Fruit fly (Drosophila melanogaster): ENCODE measurements around the gene nyo.

Gene nyo

dm6 chr3R:31606242-31607143 is 63.7 kb downstream of the nyo start (continued):
- TF ChIP-seq Med (GFP tag) = peak; percentile 6
- no peak for TF ChIP-seq CTCF (GFP tag; optimal IDR thresholded peaks at IDR 0.05)
- 0 out of 2 replicates have a peak, but pooled peaks have one; percentile 8 for TF ChIP-seq gt (GFP tag; IDR thresholded peaks at IDR 0.05)
- TF ChIP-seq Dp (GFP tag; optimal IDR thresholded peaks at IDR 0.05) = no peak
- no peak for TF ChIP-seq cad (GFP tag; optimal IDR thresholded peaks at IDR 0.05)
- TF ChIP-seq Nf-YA (GFP tag; IDR thresholded peaks at IDR 0.05) = no peak
- no peak for TF ChIP-seq ase (GFP tag; IDR thresholded peaks at IDR 0.05)
- TF ChIP-seq CG4730 (GFP tag; IDR thresholded peaks at IDR 0.05) = no peak
- no peak for TF ChIP-seq CG42726 (GFP tag; IDR thresholded peaks at IDR 0.05; ENCODE audit: partially characterized antibody)
- TF ChIP-seq CG6791 (GFP tag; IDR thresholded peaks at IDR 0.05; ENCODE audit: partially characterized antibody) = 0 out of 3 replicates have a peak, but pooled peaks have one; percentile 4
- TF ChIP-seq sens (GFP tag) = peak; percentile 40
- peak; percentile 30 for TF ChIP-seq pfk (GFP tag; optimal IDR thresholded peaks at IDR 0.05)
- no peak for TF ChIP-seq Six4 (GFP tag; optimal IDR thresholded peaks at IDR 0.05)
- no peak for TF ChIP-seq Dfd (GFP tag; optimal IDR thresholded peaks at IDR 0.05)
- TF ChIP-seq CG43689 (GFP tag; IDR thresholded peaks at IDR 0.05) = no peak
- no peak for TF ChIP-seq PHDP (tag; optimal IDR thresholded peaks at IDR 0.05)

- peak; percentile 17 for TF ChIP-seq exex (tag; optimal IDR thresholded peaks at IDR 0.05)
- 0 out of 3 replicates have a peak, but pooled peaks have one; percentile 16 for TF ChIP-seq ci (GFP tag; IDR thresholded peaks at IDR 0.05)
- TF ChIP-seq chif (GFP tag; optimal IDR thresholded peaks at IDR 0.05) = no peak
- TF ChIP-seq tio (GFP tag; optimal IDR thresholded peaks at IDR 0.05) = no peak
- TF ChIP-seq ac (GFP tag; optimal IDR thresholded peaks at IDR 0.05) = peak; percentile 26
- TF ChIP-seq dm (GFP tag; optimal IDR thresholded peaks at IDR 0.05) = no peak
- peak in 1 of 2 experiments; percentile 50 for TF ChIP-seq eve (GFP tag; optimal IDR thresholded peaks at IDR 0.05)
- peak; percentile 73; the same call in 1 of the 4 replicates for TF ChIP-seq chinmo (GFP tag; IDR thresholded peaks at IDR 0.05; ENCODE audit: partially characterized antibody)
- peak; percentile 80 for TF ChIP-seq nerfin-1 (tag; optimal IDR thresholded peaks at IDR 0.05)
- TF ChIP-seq Pdp1 (GFP tag; optimal IDR thresholded peaks at IDR 0.05) = peak in 1 of 2 experiments; percentile 91
- no peak for TF ChIP-seq CG10654 (GFP tag; optimal IDR thresholded peaks at IDR 0.05)
- no peak for TF ChIP-seq hkb (optimal IDR thresholded peaks at IDR 0.05)
- TF ChIP-seq hkb (GFP tag; IDR thresholded peaks at IDR 0.05) = 0 out of 2 replicates have a peak, but pooled peaks have one; percentile 11
- TF ChIP-seq salm (tag; optimal IDR thresholded peaks at IDR 0.05) = no peak
- TF ChIP-seq Ets97D (GFP tag; optimal IDR thresholded peaks at IDR 0.05) = no peak
- no peak for TF ChIP-seq CG13296 (GFP tag; optimal IDR thresholded peaks at IDR 0.05)
- TF ChIP-seq Ssrp (tag; optimal IDR thresholded peaks at IDR 0.05) = no peak
- TF ChIP-seq CG15479 (GFP tag; optimal IDR thresholded peaks at IDR 0.05) = peak; percentile 58
- no peak for TF ChIP-seq CG6654 (GFP tag; optimal IDR thresholded peaks at IDR 0.05)
- peak; percentile 25 for TF ChIP-seq CG10431 (GFP tag; optimal IDR thresholded peaks at IDR 0.05)
- TF ChIP-seq Ets65A (GFP tag) = peak; percentile 72
- TF ChIP-seq vnd (GFP tag; IDR thresholded peaks at IDR 0.05; ENCODE audit: partially characterized antibody) = no peak
- no peak for TF ChIP-seq CG10543 (GFP tag; optimal IDR thresholded peaks at IDR 0.05)
- no peak for TF ChIP-seq MBD-R2 (GFP tag; IDR thresholded peaks at IDR 0.05)
- TF ChIP-seq grn (GFP tag; optimal IDR thresholded peaks at IDR 0.05) = peak; percentile 47
- no peak for TF ChIP-seq dmrt11E (tag; optimal IDR thresholded peaks at IDR 0.05)
- TF ChIP-seq pros (GFP tag; optimal IDR thresholded peaks at IDR 0.05) = peak; percentile 67
These were observed 64.5 kb downstream of the nyo start for dm6 chr3R:31607287-31607849.

All from whole organism, embryonic.